Worm (Caenorhabditis elegans) whole organism, L4 larva: ENCODE results near the gene Y51H4A.5.
"Not testable (repeated sequence)": the region's sequence is repeated elsewhere in the genome, so short reads cannot be mapped to it uniquely, and the experiment has no call there.

ENCODE experiments used
- D1046.2 ChIP-seq: fragments of 200-800 bp; sonication (Bioruptor generic); IDR thresholded peaks from 2 replicates; pipeline ENCODE4 v1.3.6; 2022; ENCODE audit warnings: missing genetic modification characterization, missing compliant biosample characterization
- Y75B8A.6 ChIP-seq: fragments of 200-800 bp; sonication (Bioruptor generic); IDR thresholded peaks from 2 replicates; pipeline ENCODE4 v1.3.6; 2022; ENCODE audit warnings: missing genetic modification reagents, missing genetic modification characterization, missing compliant biosample characterization
- ZK337.2 ChIP-seq: fragments of 200-800 bp; sonication (Bioruptor generic); IDR thresholded peaks from 2 replicates; pipeline ENCODE4 v1.3.6; 2022; ENCODE audit warnings: missing genetic modification reagents, missing genetic modification characterization, missing compliant biosample characterization
- aha-1 ChIP-seq: fragments of 150-350 bp; peaks from one replicate; lab custom pipeline; 2014; ENCODE audit warnings: missing biosample characterization, missing genetic modification characterization
- attf-4 ChIP-seq: sonication (generic microtip); optimal IDR thresholded peaks from 3 replicates; lab custom pipeline; 2017; ENCODE audit warnings: missing biosample characterization, missing genetic modification characterization
- ceh-20 ChIP-seq: fragments of 200-800 bp; sonication (Bioruptor generic); IDR thresholded peaks from 2 replicates; pipeline ENCODE4 v1.3.6; 2022; ENCODE audit warnings: missing genetic modification reagents, missing genetic modification characterization, missing compliant biosample characterization
- ceh-44 ChIP-seq: fragments of 200-800 bp; sonication (Bioruptor generic); IDR thresholded peaks from 2 replicates; pipeline ENCODE4 v1.3.6; 2022; ENCODE audit warnings: missing genetic modification reagents, missing genetic modification characterization, missing compliant biosample characterization
- ceh-62 ChIP-seq: sonication (generic microtip); optimal IDR thresholded peaks from 2 replicates; lab custom pipeline; 2017; ENCODE audit warnings: missing biosample characterization, missing genetic modification characterization
- cey-2 ChIP-seq: sonication (generic microtip); optimal IDR thresholded peaks from 3 replicates; lab custom pipeline; 2017; ENCODE audit warnings: missing genetic modification characterization, mild to moderate bottlenecking, missing compliant biosample characterization, antibody characterized with exemption, borderline replicate concordance; ENCODE audit not compliant: insufficient read depth
- daf-12 ChIP-seq: fragments of 150-350 bp; optimal IDR thresholded peaks from 2 replicates; lab custom pipeline; 2014; ENCODE audit warnings: missing biosample characterization, missing genetic modification reagents, missing genetic modification characterization
- daf-16 ChIP-seq, 3 experiments: sonication (generic microtip); optimal IDR thresholded peaks; 2 replicates each; lab custom pipeline; 2016 to 2017; ENCODE audit warnings: missing genetic modification characterization in 3 of 3, missing genetic modification reagents in 3 of 3, mild to moderate bottlenecking in 2 of 3, missing compliant biosample characterization in 2 of 3, missing biosample characterization in 1 of 3, moderate library complexity in 1 of 3
- daf-19 ChIP-seq: fragments of 200-800 bp; sonication (Bioruptor generic); conservative IDR thresholded peaks from 2 replicates; pipeline ENCODE4 v1.3.6; 2022; ENCODE audit warnings: missing genetic modification characterization, missing compliant biosample characterization
- dpl-1 ChIP-seq: fragments of 150-350 bp; optimal IDR thresholded peaks from 2 replicates; lab custom pipeline; 2014; ENCODE audit warnings: missing biosample characterization, missing genetic modification reagents, missing genetic modification characterization
- dve-1 ChIP-seq: sonication (generic microtip); optimal IDR thresholded peaks from 2 replicates; lab custom pipeline; 2017; ENCODE audit warnings: antibody characterized with exemption, mild to moderate bottlenecking, missing genetic modification characterization, missing compliant biosample characterization; ENCODE audit not compliant: insufficient read depth
- fos-1 ChIP-seq: fragments of 150-350 bp; optimal IDR thresholded peaks from 2 replicates; lab custom pipeline; 2014; ENCODE audit warnings: missing biosample characterization, missing genetic modification characterization
- hif-1 ChIP-seq, 2 experiments: sonication (generic microtip); optimal IDR thresholded peaks; 2 replicates each; lab custom pipeline; 2016 to 2017; ENCODE audit warnings: missing compliant biosample characterization in 2 of 2, missing genetic modification characterization in 2 of 2, missing genetic modification reagents in 2 of 2, missing genotype in 2 of 2, mild to moderate bottlenecking in 1 of 2
- hmg-1.1 ChIP-seq: fragments of 200-800 bp; sonication (Bioruptor generic); IDR thresholded peaks from 2 replicates; pipeline ENCODE4 v1.3.6; 2022; ENCODE audit warnings: missing genetic modification reagents, missing genetic modification characterization, missing compliant biosample characterization
- jun-1 ChIP-seq: fragments of 150-350 bp; optimal IDR thresholded peaks from 2 replicates; lab custom pipeline; 2014; ENCODE audit warnings: missing biosample characterization, missing genetic modification reagents, missing genetic modification characterization
- lin-13 ChIP-seq: fragments of 150-350 bp; optimal IDR thresholded peaks from 2 replicates; lab custom pipeline; 2014; ENCODE audit warnings: missing biosample characterization, missing genetic modification reagents, missing genetic modification characterization
- lin-38 ChIP-seq: fragments of 200-800 bp; sonication (Bioruptor generic); IDR thresholded peaks from 2 replicates; pipeline ENCODE4 v1.3.6; 2022; ENCODE audit warnings: missing genetic modification reagents, missing genetic modification characterization, missing compliant biosample characterization
- lin-39 ChIP-seq: fragments of 150-350 bp; optimal IDR thresholded peaks from 2 replicates; lab custom pipeline; 2014; ENCODE audit warnings: missing biosample characterization, missing genetic modification reagents, missing genetic modification characterization
- lir-3 ChIP-seq: sonication (generic microtip); optimal IDR thresholded peaks from 2 replicates; lab custom pipeline; 2016; ENCODE audit warnings: mild to moderate bottlenecking, missing genetic modification characterization, missing compliant biosample characterization
- madf-9 ChIP-seq: fragments of 200-800 bp; sonication (Bioruptor generic); conservative IDR thresholded peaks from 2 replicates; pipeline ENCODE4 v1.3.6; 2022; ENCODE audit warnings: missing genetic modification reagents, missing genetic modification characterization, missing compliant biosample characterization
- mep-1 ChIP-seq: fragments of 150-350 bp; sonication (generic microtip); optimal IDR thresholded peaks from 3 replicates; lab custom pipeline; 2014; ENCODE audit warnings: missing biosample characterization, missing genetic modification characterization
- nhr-42 ChIP-seq: fragments of 200-800 bp; sonication (Bioruptor generic); IDR thresholded peaks from 2 replicates; pipeline ENCODE4 v1.3.6; 2022; ENCODE audit warnings: missing genetic modification characterization, missing compliant biosample characterization
- nhr-48 ChIP-seq: sonication (generic microtip); optimal IDR thresholded peaks from 2 replicates; lab custom pipeline; 2016; ENCODE audit warnings: mild to moderate bottlenecking, missing genetic modification characterization, missing compliant biosample characterization
- nhr-6 ChIP-seq: fragments of 150-350 bp; optimal IDR thresholded peaks from 2 replicates; lab custom pipeline; 2014; ENCODE audit warnings: missing biosample characterization, missing genetic modification characterization
- nhr-76 ChIP-seq: fragments of 150-350 bp; optimal IDR thresholded peaks from 2 replicates; lab custom pipeline; 2014; ENCODE audit warnings: missing biosample characterization, missing genetic modification characterization
- pqm-1 ChIP-seq: sonication (generic microtip); optimal IDR thresholded peaks from 2 replicates; lab custom pipeline; 2017; ENCODE audit warnings: missing biosample characterization, missing genetic modification characterization
- rbr-2 ChIP-seq: sonication (generic microtip); optimal IDR thresholded peaks from 2 replicates; lab custom pipeline; 2016; ENCODE audit warnings: missing genotype, missing genetic modification characterization, missing compliant biosample characterization
- saeg-2 ChIP-seq: fragments of 200-800 bp; sonication (Bioruptor generic); IDR thresholded peaks from 2 replicates; pipeline ENCODE4 v1.3.6; 2022; ENCODE audit warnings: missing genetic modification reagents, missing genetic modification characterization, missing compliant biosample characterization
- snpc-1.2 ChIP-seq: fragments of 200-800 bp; sonication (Bioruptor generic); IDR thresholded peaks from 2 replicates; pipeline ENCODE4 v1.3.6; 2022; ENCODE audit warnings: missing genetic modification reagents, missing genetic modification characterization, missing compliant biosample characterization
- spr-3 ChIP-seq: fragments of 200-800 bp; sonication (Bioruptor generic); optimal IDR thresholded peaks from 2 replicates; lab custom pipeline; 2018; ENCODE audit warnings: mild to moderate bottlenecking, missing genetic modification characterization, missing compliant biosample characterization
- tra-1 ChIP-seq: fragments of 200-800 bp; sonication (Bioruptor generic); IDR thresholded peaks from 2 replicates; pipeline ENCODE4 v1.3.6; 2022; ENCODE audit warnings: missing genetic modification reagents, missing genetic modification characterization, missing compliant biosample characterization
- unc-39 ChIP-seq: sonication (generic microtip); optimal IDR thresholded peaks from 2 replicates; lab custom pipeline; 2017; ENCODE audit warnings: missing biosample characterization, missing genetic modification characterization
- ztf-11 ChIP-seq: fragments of 150-350 bp; optimal IDR thresholded peaks from 2 replicates; lab custom pipeline; 2014; ENCODE audit warnings: missing biosample characterization, missing genetic modification characterization

Gene Y51H4A.5

ce11 chrIV:16534900-16535299 is 9.0 kb upstream of the Y51H4A.5 start:
- TF ChIP-seq snpc-1.2 (GFP tag; lab: Robert Waterston, UW) (peak; percentile 56; the same call in 1 of the 2 replicates), lin-39 (no peak)

ce11 chrIV:16533361-16533760 is 7.4 kb upstream of the Y51H4A.5 start, which contains the start of gene Y51H4A.6:
TSS of gene Y51H4A.6 (plus strand) at chrIV:16533661.
- TF ChIP-seq dpl-1 (GFP tag; lab: Kevin White, UChicago), result no peak
- TF ChIP-seq lin-13 (GFP tag; lab: Kevin White, UChicago), result no peak
- no peak for TF ChIP-seq pqm-1 (tag; lab: Kevin White, UChicago)
- TF ChIP-seq madf-9 (GFP tag; lab: Robert Waterston, UW), result no peak
- no peak for TF ChIP-seq ZK337.2 (GFP tag; lab: Robert Waterston, UW)

DNA sequence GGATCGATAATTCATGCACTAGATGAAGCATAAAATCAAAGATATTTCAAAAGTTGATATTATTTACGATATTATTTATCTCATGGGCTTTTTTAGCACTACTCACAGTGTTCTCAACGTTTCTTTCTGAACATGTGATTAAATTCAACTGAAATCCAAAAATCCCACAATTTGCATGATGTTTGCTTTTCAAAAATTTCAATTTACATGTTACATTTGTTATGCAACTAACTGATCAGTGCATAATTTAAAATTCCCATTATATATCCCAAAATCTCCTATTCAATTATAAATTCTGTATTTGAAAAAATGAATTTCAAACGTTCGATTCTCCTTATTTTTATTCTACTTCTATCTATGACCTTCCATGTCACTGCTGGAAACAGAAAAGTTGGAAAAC is 2.4 kb upstream of the Y51H4A.5 start, which contains the start of gene Y51H4A.937:
TSS of gene Y51H4A.937 (plus strand) at position 301 of the 400 bp plus-strand sequence.
- TF ChIP-seq nhr-76 (tag; lab: Kevin White, UChicago) (no peak), aha-1 (tag; lab: Kevin White, UChicago) (peak; percentile 84), spr-3 (GFP tag; lab: Kevin White, UChicago) (no peak), saeg-2 (GFP tag; lab: Robert Waterston, UW) (no peak)

- no peak for TF ChIP-seq hmg-1.1 (GFP tag; lab: Robert Waterston, UW)
- TF ChIP-seq unc-39 (tag; lab: Kevin White, UChicago), result no peak
- TF ChIP-seq lin-38, result no peak
- TF ChIP-seq dve-1 (tag; lab: Kevin White, UChicago), result peak; percentile 35
- TF ChIP-seq mep-1 (tag; lab: Kevin White, UChicago), result no peak
- TF ChIP-seq hif-1 (tag; optimal IDR thresholded peaks at IDR 0.05; lab: Kevin White, UChicago), result no peak
- TF ChIP-seq daf-16 (GFP tag; optimal IDR thresholded peaks at IDR 0.05; lab: Kevin White, UChicago), result no peak
- peak; percentile 38 for TF ChIP-seq daf-16 (tag; optimal IDR thresholded peaks at IDR 0.05; lab: Kevin White, UChicago)
- TF ChIP-seq pqm-1 (tag; lab: Kevin White, UChicago), result peak; percentile 57
- TF ChIP-seq snpc-1.2 (GFP tag; lab: Robert Waterston, UW), result 0 out of 2 replicates have a peak, but pooled peaks have one; percentile 43
- no peak for TF ChIP-seq jun-1 (tag; lab: Kevin White, UChicago)
Measured at ce11 chrIV:16525018-16525417, 920 bp downstream of the Y51H4A.5 start.

ce11 chrIV:16507132-16507531 is 18.8 kb downstream of the Y51H4A.5 start, which contains the start of gene Y51H4A.935:
TSS of gene Y51H4A.935 (minus strand) at chrIV:16507232.
- TF ChIP-seq attf-4; nhr-6 (tag; lab: Kevin White, UChicago); fos-1 (tag; lab: Kevin White, UChicago): not testable (repeated sequence)

DNA sequence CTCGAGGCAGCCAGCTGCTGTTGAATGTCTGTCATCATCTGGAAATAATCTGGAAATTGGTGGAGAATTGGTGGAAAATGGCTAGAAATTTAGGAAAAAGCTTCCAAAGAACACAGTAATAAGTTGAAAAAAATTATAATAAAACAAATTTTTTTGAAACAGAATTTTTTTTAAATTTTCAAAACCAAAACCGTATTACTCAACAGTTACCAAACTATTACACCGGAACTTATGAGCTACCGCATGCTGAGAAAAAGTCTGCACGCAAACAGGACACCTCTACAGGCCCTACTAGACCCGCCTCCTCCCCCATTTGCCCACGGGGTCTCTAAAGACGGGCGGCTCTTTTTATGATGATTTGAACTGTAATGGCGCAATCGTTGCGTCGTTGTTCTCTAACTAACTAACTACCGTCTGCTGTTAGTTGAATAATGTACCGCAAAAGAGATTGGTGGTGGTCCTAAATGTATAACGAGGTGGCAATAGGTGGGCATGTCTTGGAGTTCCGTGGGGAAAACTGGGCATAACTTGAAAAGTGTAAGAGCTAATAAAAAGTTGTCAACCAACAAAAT is 20.2 kb downstream of the Y51H4A.5 start, which contains the start of gene zip-7:
TSS of gene zip-7 (minus strand) at position 51 of the 572 bp plus-strand sequence.
- TF ChIP-seq Y75B8A.6 (GFP tag; lab: Robert Waterston, UW) (no peak), daf-19 (GFP tag; lab: Robert Waterston, UW) (no peak), daf-16 (GFP tag; optimal IDR thresholded peaks at IDR 0.05; lab: Kevin White, UChicago) (no peak), daf-16 (tag; optimal IDR thresholded peaks at IDR 0.05; lab: Kevin White, UChicago) (no peak), ceh-44 (no peak)

- TF ChIP-seq nhr-42 (GFP tag; lab: Robert Waterston, UW) (0 out of 2 replicates have a peak, but pooled peaks have one; percentile 46), spr-3 (GFP tag; lab: Kevin White, UChicago) (peak; percentile 49), daf-12 (tag; lab: Kevin White, UChicago) (no peak), tra-1 (GFP tag; lab: Robert Waterston, UW) (peak; percentile 61; the same call in 1 of the 2 replicates), D1046.2 (GFP tag; lab: Robert Waterston, UW) (peak; percentile 75; the same call in 1 of the 2 replicates), nhr-48 (tag; lab: Kevin White, UChicago) (no peak), ceh-62 (no peak), Y75B8A.6 (GFP tag; lab: Robert Waterston, UW) (peak; percentile 69; the same call in 1 of the 2 replicates), ceh-44 (0 out of 2 replicates have a peak, but pooled peaks have one; percentile 23), cey-2 (tag; lab: Kevin White, UChicago) (no peak), ceh-20 (GFP tag; lab: Robert Waterston, UW) (no peak), ztf-11 (tag; lab: Kevin White, UChicago) (no peak), rbr-2 (no peak), lir-3 (tag; lab: Kevin White, UChicago) (peak; percentile 31), pqm-1 (tag; lab: Kevin White, UChicago) (no peak)
Measured at ce11 chrIV:16503590-16504217, 22.2 kb downstream of the Y51H4A.5 start.
